Worm (Caenorhabditis elegans) whole organism, late embryonic: ENCODE results near the gene Y42G9A.2.

Experiments
- C38D4.7 ChIP-seq: fragments of 200-800 bp; sonication (Bioruptor generic); optimal IDR thresholded peaks from 2 replicates; lab custom pipeline; 2018; ENCODE audit warnings: mild to moderate bottlenecking, missing genetic modification characterization, moderate library complexity, missing compliant biosample characterization
- F13H6.1 ChIP-seq: sonication (generic microtip); optimal IDR thresholded peaks from 2 replicates; lab custom pipeline; 2016; ENCODE audit warnings: missing genetic modification characterization, missing compliant biosample characterization
- K02D7.2 ChIP-seq: sonication (generic microtip); optimal IDR thresholded peaks from 2 replicates; lab custom pipeline; 2017; ENCODE audit warnings: mild to moderate bottlenecking, missing genetic modification characterization, missing compliant biosample characterization
- K09A11.1 ChIP-seq: sonication (generic microtip); optimal IDR thresholded peaks from 2 replicates; lab custom pipeline; 2017; ENCODE audit warnings: antibody characterized with exemption, mild to moderate bottlenecking, missing genetic modification characterization, missing compliant biosample characterization; ENCODE audit not compliant: insufficient read depth
- T23F11.4 ChIP-seq: fragments of 200-800 bp; sonication (Bioruptor generic); optimal IDR thresholded peaks from 2 replicates; lab custom pipeline; 2018; ENCODE audit warnings: mild to moderate bottlenecking, missing genetic modification characterization, missing compliant biosample characterization
- Y22D7AL.16 ChIP-seq: sonication (generic microtip); optimal IDR thresholded peaks from 2 replicates; lab custom pipeline; 2016; ENCODE audit warnings: missing genetic modification characterization, missing compliant biosample characterization
- ahr-1 ChIP-seq: sonication (generic microtip); optimal IDR thresholded peaks from 2 replicates; lab custom pipeline; 2016; ENCODE audit warnings: missing genetic modification characterization, missing compliant biosample characterization
- ceh-22 ChIP-seq: sonication (generic microtip); optimal IDR thresholded peaks from 2 replicates; lab custom pipeline; 2017; ENCODE audit warnings: missing biosample characterization, missing genetic modification characterization
- ceh-24 ChIP-seq: sonication (generic microtip); optimal IDR thresholded peaks from 2 replicates; lab custom pipeline; 2016; ENCODE audit warnings: mild to moderate bottlenecking, missing genetic modification characterization, missing compliant biosample characterization
- ceh-30 ChIP-seq: fragments of 150-350 bp; optimal IDR thresholded peaks from 2 replicates; lab custom pipeline; 2014; ENCODE audit warnings: missing biosample characterization, missing genetic modification characterization
- ceh-34 ChIP-seq: sonication (generic microtip); optimal IDR thresholded peaks from 2 replicates; lab custom pipeline; 2016; ENCODE audit warnings: mild to moderate bottlenecking, missing genetic modification characterization, missing compliant biosample characterization
- ceh-45 ChIP-seq: fragments of 200-800 bp; sonication (Bioruptor generic); IDR thresholded peaks from 2 replicates; pipeline ENCODE4 v1.3.6; 2022; ENCODE audit warnings: missing genetic modification reagents, missing genetic modification characterization, missing compliant biosample characterization
- ceh-48 ChIP-seq: sonication (generic microtip); optimal IDR thresholded peaks from 2 replicates; lab custom pipeline; 2016; ENCODE audit warnings: missing genetic modification characterization, inconsistent platforms, missing compliant biosample characterization
- ceh-9 ChIP-seq: sonication (generic microtip); optimal IDR thresholded peaks from 2 replicates; lab custom pipeline; 2016; ENCODE audit warnings: mild to moderate bottlenecking, missing genetic modification characterization, inconsistent platforms, missing compliant biosample characterization
- elt-2 ChIP-seq: sonication (generic microtip); optimal IDR thresholded peaks from 2 replicates; lab custom pipeline; 2016; ENCODE audit warnings: missing genetic modification reagents, missing genetic modification characterization, missing compliant biosample characterization
- ets-4 ChIP-seq: sonication (generic microtip); optimal IDR thresholded peaks from 2 replicates; lab custom pipeline; 2016; ENCODE audit warnings: missing genetic modification characterization, missing compliant biosample characterization
- eyg-1 ChIP-seq: sonication (generic microtip); optimal IDR thresholded peaks from 2 replicates; lab custom pipeline; 2016; ENCODE audit warnings: missing genotype, missing genetic modification characterization, missing compliant biosample characterization
- fkh-6 ChIP-seq: sonication (generic microtip); optimal IDR thresholded peaks from 2 replicates; lab custom pipeline; 2016; ENCODE audit warnings: missing genetic modification characterization, missing compliant biosample characterization
- gmeb-2 ChIP-seq: sonication (generic microtip); optimal IDR thresholded peaks from 2 replicates; lab custom pipeline; 2016; ENCODE audit warnings: missing genetic modification characterization, inconsistent platforms, missing compliant biosample characterization
- hlh-15 ChIP-seq: sonication (generic microtip); optimal IDR thresholded peaks from 2 replicates; lab custom pipeline; 2016; ENCODE audit warnings: missing genetic modification characterization, missing compliant biosample characterization
- hlh-30 ChIP-seq: sonication (generic microtip); optimal IDR thresholded peaks from 2 replicates; lab custom pipeline; 2017; ENCODE audit warnings: antibody characterized with exemption, missing genetic modification characterization, missing compliant biosample characterization; ENCODE audit not compliant: insufficient read depth
- hlh-6 ChIP-seq: sonication (generic microtip); optimal IDR thresholded peaks from 2 replicates; lab custom pipeline; 2016; ENCODE audit warnings: missing genotype, missing genetic modification characterization, missing compliant biosample characterization
- hlh-8 ChIP-seq: sonication (generic microtip); optimal IDR thresholded peaks from 2 replicates; lab custom pipeline; 2016; ENCODE audit warnings: missing genotype, missing genetic modification characterization, missing compliant biosample characterization
- lim-6 ChIP-seq: sonication (generic microtip); optimal IDR thresholded peaks from 2 replicates; lab custom pipeline; 2016; ENCODE audit warnings: missing genetic modification characterization, missing compliant biosample characterization
- lin-11 ChIP-seq: fragments of 200-800 bp; sonication (Bioruptor generic); optimal IDR thresholded peaks from 2 replicates; lab custom pipeline; 2018; ENCODE audit warnings: mild to moderate bottlenecking, missing genetic modification characterization, missing compliant biosample characterization
- madf-2 ChIP-seq: sonication (generic microtip); optimal IDR thresholded peaks from 2 replicates; lab custom pipeline; 2017; ENCODE audit warnings: missing genetic modification characterization, missing compliant biosample characterization
- mec-3 ChIP-seq: sonication (generic microtip); optimal IDR thresholded peaks from 2 replicates; lab custom pipeline; 2016; ENCODE audit warnings: borderline replicate concordance, missing genetic modification characterization, missing compliant biosample characterization
- nfya-1 ChIP-seq: sonication (generic microtip); optimal IDR thresholded peaks from 2 replicates; lab custom pipeline; 2017; ENCODE audit warnings: missing genetic modification characterization, mild to moderate bottlenecking, missing compliant biosample characterization, antibody characterized with exemption, moderate library complexity
- pax-1 ChIP-seq: fragments of 150-350 bp; optimal IDR thresholded peaks from 2 replicates; lab custom pipeline; 2014; ENCODE audit warnings: missing biosample characterization, missing genetic modification characterization
- pha-4 ChIP-seq: fragments of 150-350 bp; optimal IDR thresholded peaks from 2 replicates; lab custom pipeline; 2018; ENCODE audit warnings: missing biosample characterization, missing genetic modification reagents, missing genetic modification characterization
- pros-1 ChIP-seq: fragments of 150-350 bp; optimal IDR thresholded peaks from 2 replicates; lab custom pipeline; 2014; ENCODE audit warnings: missing biosample characterization, missing genetic modification reagents, missing genetic modification characterization
- ref-2 ChIP-seq: sonication (generic microtip); optimal IDR thresholded peaks from 2 replicates; lab custom pipeline; 2016; ENCODE audit warnings: missing genetic modification characterization, missing compliant biosample characterization
- rnt-1 ChIP-seq: sonication (generic microtip); optimal IDR thresholded peaks from 2 replicates; lab custom pipeline; 2016; ENCODE audit warnings: missing genetic modification characterization, missing compliant biosample characterization
- sdc-2 ChIP-seq: sonication (generic microtip); optimal IDR thresholded peaks from 2 replicates; lab custom pipeline; 2016; ENCODE audit warnings: missing genotype, missing genetic modification characterization, missing compliant biosample characterization
- sox-2 ChIP-seq: fragments of 200-800 bp; sonication (Bioruptor generic); IDR thresholded peaks from 2 replicates; pipeline ENCODE4 v1.3.6; 2022; ENCODE audit warnings: missing genetic modification reagents, missing genetic modification characterization, missing compliant biosample characterization
- tbx-2 ChIP-seq: sonication (generic microtip); optimal IDR thresholded peaks from 2 replicates; lab custom pipeline; 2016; ENCODE audit warnings: missing genetic modification characterization, missing compliant biosample characterization
- unc-42 ChIP-seq: sonication (generic microtip); optimal IDR thresholded peaks from 2 replicates; lab custom pipeline; 2016; ENCODE audit warnings: missing genotype, missing genetic modification characterization, missing compliant biosample characterization
- unc-55 ChIP-seq: sonication (generic microtip); optimal IDR thresholded peaks from 2 replicates; lab custom pipeline; 2017; ENCODE audit warnings: missing biosample characterization, missing genetic modification reagents, missing genetic modification characterization
- unc-86 ChIP-seq: sonication (generic microtip); optimal IDR thresholded peaks from 2 replicates; lab custom pipeline; 2016; ENCODE audit warnings: missing genetic modification characterization, missing compliant biosample characterization

Y42G9A.2 gene

DNA sequence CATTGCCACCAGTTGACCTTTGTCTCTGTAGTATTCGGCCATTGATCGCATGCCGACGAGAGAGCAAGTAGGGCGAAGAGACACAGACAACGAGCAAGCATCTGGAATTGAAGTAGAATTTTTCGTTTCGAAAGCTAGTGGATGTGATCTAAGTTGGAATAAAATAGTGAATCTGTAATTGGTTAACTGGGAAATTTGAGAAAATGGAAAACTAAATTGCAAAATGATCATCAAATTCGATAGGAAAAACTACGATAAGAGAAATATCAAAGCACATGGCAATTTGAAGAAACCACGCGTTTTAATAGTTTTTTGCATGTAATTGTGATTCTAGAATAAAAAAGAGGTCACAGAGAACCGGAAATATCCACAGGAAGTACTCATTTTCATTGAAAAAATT, 28.8 kb downstream of the Y42G9A.2 start, which contains the start of gene F42A10.6:
TSS of gene F42A10.6 (minus strand) at position 101 of the 400 bp plus-strand sequence.
- TF ChIP-seq hlh-8 (no peak), sox-2 (GFP tag; lab: Robert Waterston, UW) (no peak), unc-42 (tag; lab: Kevin White, UChicago) (no peak), ceh-30 (tag; lab: Kevin White, UChicago) (no peak), tbx-2 (no peak), ets-4 (tag; lab: Kevin White, UChicago) (no peak), hlh-30 (no peak), sdc-2 (tag; lab: Kevin White, UChicago) (no peak), Y22D7AL.16 (tag; lab: Kevin White, UChicago) (no peak)

DNA sequence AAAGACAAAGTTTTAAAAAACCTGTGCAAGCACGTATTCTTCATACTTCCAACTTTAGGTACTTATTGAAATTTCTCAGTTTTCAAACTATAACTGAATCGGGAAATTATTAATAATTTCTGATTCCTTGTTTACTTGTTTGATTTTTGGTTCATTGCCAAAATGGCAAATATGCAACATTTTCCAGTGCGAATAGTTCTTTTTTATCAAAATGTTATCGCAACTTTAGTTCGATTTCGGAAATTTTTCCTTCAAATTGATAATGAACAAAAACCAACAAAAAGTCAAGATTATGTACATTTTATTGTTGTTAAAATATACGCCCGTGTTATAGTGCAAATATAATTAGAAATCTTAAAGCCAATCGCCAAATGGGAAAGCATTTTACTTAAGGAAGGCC, 29.6 kb downstream of the Y42G9A.2 start:
- no peak for TF ChIP-seq hlh-15 (tag; lab: Kevin White, UChicago)
- no peak for TF ChIP-seq hlh-6 (tag; lab: Kevin White, UChicago)
- no peak for TF ChIP-seq rnt-1
- TF ChIP-seq K02D7.2 (tag; lab: Kevin White, UChicago) = no peak
- no peak for TF ChIP-seq pax-1
- no peak for TF ChIP-seq C38D4.7
- TF ChIP-seq madf-2 (tag; lab: Kevin White, UChicago) = no peak
- no peak for TF ChIP-seq sox-2 (GFP tag; lab: Robert Waterston, UW)
- no peak for TF ChIP-seq F13H6.1
- no peak for TF ChIP-seq gmeb-2 (tag; lab: Kevin White, UChicago)
- TF ChIP-seq elt-2 (tag; lab: Kevin White, UChicago) = no peak
- TF ChIP-seq pha-4 (tag; lab: Kevin White, UChicago) = no peak
- TF ChIP-seq fkh-6 = no peak
- no peak for TF ChIP-seq ceh-48 (tag; lab: Kevin White, UChicago)
- no peak for TF ChIP-seq pros-1 (tag; lab: Kevin White, UChicago)
- no peak for TF ChIP-seq ceh-45
- no peak for TF ChIP-seq tbx-2
- TF ChIP-seq ref-2 (tag; lab: Kevin White, UChicago) = no peak
- no peak for TF ChIP-seq unc-42 (tag; lab: Kevin White, UChicago)
- no peak for TF ChIP-seq lin-11 (tag; lab: Kevin White, UChicago)

DNA sequence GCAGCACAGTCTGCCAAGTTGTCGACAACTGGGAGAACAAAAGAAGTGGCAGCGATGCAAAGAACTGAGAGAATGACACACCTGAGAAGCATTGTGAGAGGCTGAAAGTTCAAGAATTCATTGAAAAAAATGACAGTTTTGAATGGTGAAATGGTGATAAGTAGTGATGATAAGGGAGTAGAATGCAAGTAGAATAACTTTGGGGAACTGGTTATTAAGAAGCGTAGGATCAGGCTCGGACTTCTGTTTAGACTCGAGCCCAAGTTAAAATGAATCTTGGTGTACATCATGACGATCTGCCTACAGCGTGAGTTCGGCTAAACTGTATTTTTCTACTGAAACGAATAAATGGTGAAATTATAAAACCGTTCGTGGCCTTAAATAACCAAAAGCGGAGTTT, 30.6 kb downstream of the Y42G9A.2 start, which contains the start of gene F42A10.7:
TSS of gene F42A10.7 (minus strand) at position 101 of the 400 bp plus-strand sequence.
- TF ChIP-seq nfya-1 (tag; lab: Kevin White, UChicago) = no peak
- TF ChIP-seq lim-6 (tag; lab: Kevin White, UChicago) = no peak
- no peak for TF ChIP-seq lin-11 (tag; lab: Kevin White, UChicago)
- TF ChIP-seq ceh-9 = no peak
- no peak for TF ChIP-seq ceh-24
- TF ChIP-seq ahr-1 = no peak

DNA sequence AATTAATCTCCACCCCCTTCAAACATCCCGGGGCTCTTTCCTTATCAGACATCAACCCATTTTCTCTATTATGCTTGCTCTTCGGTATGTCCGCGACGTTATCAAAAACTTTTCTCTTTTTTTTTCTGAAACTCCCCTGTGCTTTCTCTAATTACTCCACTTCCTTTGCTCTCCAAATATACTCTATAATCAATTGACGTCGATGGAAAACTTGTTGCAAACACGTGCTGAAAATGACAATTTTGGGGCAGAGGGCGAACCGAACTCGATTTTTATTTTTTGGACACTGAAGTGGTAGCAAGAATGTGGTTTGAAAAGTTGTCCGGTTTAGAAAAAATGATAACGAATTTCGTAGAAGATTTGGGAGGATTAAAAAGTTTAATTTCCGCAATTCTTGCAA, 31.1 kb downstream of the Y42G9A.2 start:
- TF ChIP-seq K09A11.1 (tag; lab: Kevin White, UChicago) = no peak
- no peak for TF ChIP-seq unc-86 (tag; lab: Kevin White, UChicago)
- TF ChIP-seq ceh-22 (tag; lab: Kevin White, UChicago) = no peak
- TF ChIP-seq unc-55 (GFP tag; lab: Kevin White, UChicago) = no peak
- TF ChIP-seq elt-2 (tag; lab: Kevin White, UChicago) = no peak
- TF ChIP-seq mec-3 (tag; lab: Kevin White, UChicago) = no peak
- no peak for TF ChIP-seq eyg-1
- TF ChIP-seq, all 69 proteins: peak for 0

DNA sequence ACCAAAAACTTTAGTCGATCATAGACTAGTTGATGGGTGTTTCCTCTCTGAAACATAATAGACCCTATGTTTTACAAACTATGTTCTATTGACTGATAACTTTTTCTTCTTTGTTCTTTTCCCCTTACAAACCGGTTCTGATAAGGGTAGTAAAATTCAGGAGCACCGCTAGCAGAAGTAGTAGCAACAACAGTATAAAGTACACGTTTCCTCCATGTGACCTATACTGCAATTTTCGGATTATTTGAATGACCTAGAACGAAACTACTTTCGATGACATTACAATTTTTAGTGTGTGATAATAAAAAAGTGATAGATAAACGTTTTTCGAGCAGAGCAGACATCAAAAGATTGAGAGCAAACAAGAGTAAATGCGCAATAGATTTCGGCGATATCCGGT, 32.3 kb downstream of the Y42G9A.2 start:
- TF ChIP-seq ceh-34 (no peak), ceh-48 (tag; lab: Kevin White, UChicago) (no peak), ceh-24 (no peak), elt-2 (tag; lab: Kevin White, UChicago) (peak; percentile 20), Y22D7AL.16 (tag; lab: Kevin White, UChicago) (no peak), T23F11.4 (GFP tag; lab: Kevin White, UChicago) (no peak), ceh-30 (tag; lab: Kevin White, UChicago) (no peak)
